Fruit fly (Drosophila melanogaster) whole organism, larva: Measurements from ENCODE around the gene mtDNA-helicase.
A peak's percentile ranks its signal among the peaks of the same experiment; 100 is the strongest.

Source experiments
- noc ChIP-seq: fragments of 200-800 bp; sonication (Bioruptor generic); optimal IDR thresholded peaks from 3 replicates; lab custom pipeline; 2019; ENCODE audit warnings: missing biosample characterization, mild to moderate bottlenecking, missing genetic modification characterization, moderate library complexity

mtDNA-helicase gene

DNA sequence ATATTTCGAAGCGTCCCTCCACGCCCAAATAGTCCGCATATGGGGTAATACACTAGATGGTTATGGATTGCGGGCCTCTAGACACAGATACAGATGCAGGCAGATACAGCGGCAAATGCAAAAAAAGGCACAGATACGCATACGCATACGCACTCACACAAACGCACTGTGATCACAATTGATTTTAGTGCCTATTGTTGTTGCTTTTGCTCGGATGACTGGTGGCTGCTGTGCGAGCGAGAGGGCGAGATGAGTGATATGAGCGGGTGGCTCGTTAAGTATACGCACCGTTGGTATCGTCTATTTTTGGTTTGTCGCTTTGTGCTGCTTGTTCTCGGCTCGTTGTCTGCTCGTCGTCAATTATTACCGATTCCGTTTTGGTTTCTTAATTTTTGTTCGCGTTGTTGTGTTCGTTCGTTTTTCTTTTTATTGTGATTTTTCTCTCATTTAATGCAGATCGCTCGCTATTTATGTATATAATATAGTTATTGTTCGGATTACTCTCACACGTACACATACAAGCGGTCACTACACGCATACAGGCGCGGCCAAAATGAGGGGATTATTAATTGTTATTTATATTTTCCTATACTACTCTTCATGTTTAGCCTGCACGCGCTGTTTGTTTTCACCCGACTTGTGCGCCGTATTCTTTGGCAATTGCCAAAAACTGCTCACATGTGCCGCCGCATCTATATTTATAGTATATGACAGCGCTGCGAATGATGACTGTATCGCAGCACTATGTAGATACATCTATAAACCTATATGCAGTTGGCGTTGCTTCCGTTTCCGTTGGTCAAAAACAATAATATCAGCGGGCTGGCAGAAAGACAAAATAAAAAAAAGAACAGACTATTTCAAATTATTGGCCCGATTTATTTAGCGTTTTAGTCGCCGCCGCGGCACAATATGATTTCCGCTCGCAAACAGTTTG, 14.3 kb upstream of the mtDNA-helicase start:
- TF ChIP-seq noc (tag; lab: Kevin White, UChicago): no peak

DNA sequence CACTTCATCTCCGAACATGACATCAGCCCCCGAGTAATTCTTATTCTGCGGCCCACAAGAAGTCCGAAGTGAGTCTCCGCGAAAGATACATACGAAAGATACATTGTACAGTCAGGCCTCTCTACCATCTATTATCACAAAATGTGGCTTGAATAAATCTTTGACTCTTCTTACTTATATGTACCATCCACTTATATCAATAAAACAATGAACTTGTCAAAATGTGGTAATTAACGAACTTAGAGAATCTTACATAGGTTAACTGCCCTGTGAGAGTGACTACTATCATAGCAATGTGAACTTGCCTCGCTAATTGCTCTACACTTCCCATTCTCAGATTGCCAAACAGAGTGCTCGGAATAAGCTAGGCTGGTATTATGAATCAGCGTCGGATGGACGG, 13.4 kb upstream of the mtDNA-helicase start:
- no peak for TF ChIP-seq noc (tag; lab: Kevin White, UChicago)

DNA sequence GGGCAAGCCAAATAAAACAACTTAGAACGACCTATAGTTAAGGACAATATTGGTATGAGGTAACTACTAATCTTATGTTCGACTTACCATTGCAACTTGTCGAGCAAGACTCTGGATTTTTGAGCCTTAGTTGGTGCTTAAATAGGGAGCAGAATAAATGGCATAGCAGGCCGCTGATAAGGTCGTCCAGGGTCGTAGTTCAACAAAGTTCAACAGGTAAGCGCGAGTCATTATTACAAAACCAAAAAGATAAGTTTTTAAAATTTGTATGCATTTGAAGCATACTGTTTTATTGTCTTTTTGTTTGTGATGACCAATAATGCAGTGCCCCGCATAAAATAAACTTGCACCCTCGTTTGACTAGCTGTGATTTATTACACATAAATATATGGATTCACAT, 9.8 kb upstream of the mtDNA-helicase start, which contains the start of gene Muc30E:
Gene Muc30E, minus strand, starts transcription at position 101 of the 400 bp plus-strand sequence.
- no peak for TF ChIP-seq noc (tag; lab: Kevin White, UChicago)

DNA sequence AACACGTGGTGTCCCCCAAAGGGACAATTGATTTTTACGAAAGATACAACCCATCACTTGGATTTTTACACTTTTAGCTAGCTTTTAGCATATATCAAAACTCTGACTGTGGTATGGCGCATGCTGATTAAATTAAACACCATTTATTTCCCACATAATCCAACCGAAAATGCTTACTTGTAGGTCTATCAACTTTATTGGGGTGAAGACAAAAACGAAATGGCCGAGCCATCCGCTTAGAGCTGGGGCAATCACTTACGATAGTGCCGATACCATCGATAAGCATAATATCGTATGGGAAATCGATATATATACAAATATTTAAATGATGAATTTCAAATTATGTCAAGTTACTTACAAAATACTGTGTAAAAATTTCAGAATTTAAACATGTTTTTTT, 4.0 kb upstream of the mtDNA-helicase start, which contains the start of gene RpS2:
Gene RpS2, minus strand, starts transcription at position 257 of the 400 bp plus-strand sequence.
- peak; percentile 20 for TF ChIP-seq noc (tag; lab: Kevin White, UChicago)

DNA sequence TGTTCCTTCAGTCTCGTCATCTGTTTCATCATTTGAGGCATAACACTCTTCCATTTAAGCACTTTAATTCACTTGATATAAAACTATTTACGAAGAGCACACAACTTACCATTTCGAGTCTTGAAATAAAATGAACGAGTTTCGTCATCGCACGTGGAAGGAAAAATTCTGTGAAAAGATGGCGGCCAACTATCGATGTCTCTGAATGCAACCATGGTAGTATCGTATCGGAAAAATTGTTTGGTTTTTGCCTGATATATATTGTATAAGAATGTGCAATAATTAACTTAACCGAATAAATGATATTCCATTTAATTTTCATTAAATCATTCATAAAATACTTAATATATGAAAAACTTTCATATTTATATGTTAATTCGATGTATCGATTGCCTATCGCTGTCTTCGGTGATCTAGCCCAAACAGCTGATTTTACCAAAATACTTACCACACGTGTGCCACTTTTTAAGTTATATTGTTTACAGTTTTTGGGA, 1.7 kb upstream of the mtDNA-helicase start, which contains the start of gene Bka:
Gene Bka, plus strand, starts transcription at position 417 of the 494 bp plus-strand sequence.
- TF ChIP-seq noc (tag; lab: Kevin White, UChicago): peak; percentile 52

DNA sequence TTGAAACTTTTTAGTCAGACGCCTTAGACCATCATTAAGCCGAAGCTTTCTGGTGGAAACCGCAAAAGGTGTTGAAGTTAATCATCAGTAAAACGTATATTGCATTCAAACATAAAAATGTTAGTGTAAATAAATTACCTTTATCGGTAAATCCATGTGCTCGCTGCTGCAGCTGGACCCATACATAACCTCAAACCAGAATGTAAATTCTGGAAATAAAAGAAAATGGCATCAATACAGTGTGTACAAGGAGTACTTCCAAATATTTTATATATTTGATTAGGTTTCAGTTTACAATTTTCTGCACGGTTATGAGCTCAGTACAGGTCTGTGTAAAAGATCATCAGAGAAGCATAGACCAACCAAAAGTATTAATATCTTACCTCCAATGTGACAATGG, 947 bp upstream of the mtDNA-helicase start:
- TF ChIP-seq noc (tag; lab: Kevin White, UChicago): no peak

DNA sequence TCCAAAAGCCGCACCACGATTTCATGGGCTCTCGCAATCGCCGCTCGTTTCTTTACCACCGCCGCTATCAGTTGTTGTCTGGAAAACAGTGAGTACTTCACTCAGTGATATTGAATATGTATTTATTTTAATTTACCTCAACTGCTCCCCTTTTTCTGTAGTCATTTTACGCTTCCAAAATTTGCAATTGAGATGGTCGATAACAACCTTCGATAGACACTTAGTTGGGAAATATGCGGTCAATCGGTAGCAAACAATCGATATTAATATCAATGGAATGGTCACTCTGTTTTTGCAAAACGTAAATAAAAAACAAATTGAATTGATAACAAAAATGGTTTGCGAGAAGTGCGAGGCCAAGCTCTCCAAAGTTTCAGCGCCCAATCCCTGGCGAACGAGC, 2.7 kb downstream of the mtDNA-helicase start, which contains the start of the genes CG34183 and CG4537:
Gene CG34183, minus strand, starts transcription at position 197 of the 400 bp plus-strand sequence.
Gene CG4537, plus strand, starts transcription at position 310 of the 400 bp plus-strand sequence.
- TF ChIP-seq noc (tag; lab: Kevin White, UChicago): no peak

DNA sequence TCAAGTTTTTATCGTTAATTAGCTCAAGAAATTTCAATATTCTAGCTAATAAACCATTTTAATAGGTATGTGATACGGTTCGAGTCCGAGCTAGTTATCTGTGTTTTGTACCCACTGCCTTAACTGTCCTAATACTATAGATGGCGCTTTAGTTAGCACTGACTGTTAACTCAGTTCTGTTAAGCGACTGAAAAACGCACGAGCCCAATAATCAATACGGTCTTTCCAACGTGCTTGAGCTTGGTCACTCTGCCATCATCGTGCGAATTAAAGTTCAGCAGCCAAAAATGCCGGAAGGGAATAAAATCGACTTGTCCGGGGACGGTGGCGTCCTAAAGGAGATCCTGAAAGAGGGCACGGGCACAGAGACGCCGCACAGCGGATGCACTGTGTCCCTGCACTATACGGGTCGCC, 5.4 kb downstream of the mtDNA-helicase start, which contains the start of gene Fkbp59:
Gene Fkbp59, plus strand, starts transcription at position 150 of the 414 bp plus-strand sequence.
- no peak for TF ChIP-seq noc (tag; lab: Kevin White, UChicago)

DNA sequence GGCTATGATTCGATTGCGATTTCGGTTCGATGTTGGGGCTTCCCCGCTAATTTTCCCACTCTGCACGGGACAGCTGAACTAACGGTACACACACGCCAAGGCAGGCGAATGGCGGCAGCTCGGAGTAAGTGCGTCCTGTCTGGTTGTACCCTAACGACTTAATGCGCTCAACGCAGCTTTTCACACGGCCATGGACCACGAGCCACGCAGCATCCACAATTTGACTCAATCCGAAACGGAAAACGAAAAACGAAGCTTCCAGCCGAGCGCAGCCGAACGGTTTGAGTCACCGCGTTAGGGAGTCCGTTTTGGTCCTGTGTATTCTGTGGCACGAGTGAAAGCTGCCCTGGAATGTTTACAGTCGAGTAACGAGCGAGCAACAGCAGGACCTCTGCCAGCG, 7.2 kb downstream of the mtDNA-helicase start, which contains the start of gene nAChRalpha6:
Gene nAChRalpha6, minus strand, starts transcription at position 165 of the 400 bp plus-strand sequence.
- no peak for TF ChIP-seq noc (tag; lab: Kevin White, UChicago)

DNA sequence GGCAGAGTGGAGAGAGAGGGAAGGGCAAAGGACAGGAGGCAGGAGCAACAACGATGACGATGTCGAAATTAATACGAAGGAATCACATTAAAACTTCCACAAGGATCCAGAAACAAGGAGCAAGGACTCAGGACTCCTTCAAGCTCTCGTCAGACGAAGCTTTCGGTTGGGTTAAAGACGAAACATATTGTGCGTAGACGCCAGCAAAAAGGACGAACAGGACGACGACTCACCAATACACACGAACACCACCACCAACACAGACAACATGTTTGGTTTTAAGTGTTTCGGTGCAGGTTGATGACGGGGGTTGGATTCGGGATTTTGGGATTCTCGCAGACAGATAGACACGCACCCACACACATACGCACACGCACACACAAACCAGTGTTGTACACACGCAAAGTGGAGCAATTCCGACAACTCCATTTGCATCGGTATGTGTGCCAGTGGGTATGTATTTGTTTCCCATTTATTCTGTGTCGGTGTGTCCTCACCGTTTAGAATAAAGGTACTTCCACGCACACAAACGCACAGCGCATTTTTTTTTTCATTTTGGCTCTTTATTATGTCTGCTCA, 10.8 kb downstream of the mtDNA-helicase start:
- no peak for TF ChIP-seq noc (tag; lab: Kevin White, UChicago)

DNA sequence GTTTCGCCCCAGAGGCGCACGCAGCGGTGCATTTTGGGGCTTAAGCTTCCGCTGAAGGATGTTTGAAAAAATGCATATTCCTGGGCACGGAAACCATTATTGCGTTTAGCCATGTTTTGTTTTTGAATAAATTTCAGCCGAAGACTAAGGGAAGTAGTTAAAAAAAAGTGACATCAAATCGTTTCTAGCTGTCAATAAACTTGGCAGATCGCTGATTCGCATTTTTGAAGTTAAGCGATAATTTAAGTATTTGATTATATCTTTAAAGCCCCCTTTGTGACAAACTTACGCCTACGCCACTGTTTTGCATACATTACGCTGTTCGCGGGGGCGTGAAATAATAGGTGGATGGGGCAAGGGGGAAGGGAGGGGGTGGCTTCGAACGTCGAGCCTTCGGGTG, 28.9 kb downstream of the mtDNA-helicase start:
- peak; percentile 16 for TF ChIP-seq noc (tag; lab: Kevin White, UChicago)

DNA sequence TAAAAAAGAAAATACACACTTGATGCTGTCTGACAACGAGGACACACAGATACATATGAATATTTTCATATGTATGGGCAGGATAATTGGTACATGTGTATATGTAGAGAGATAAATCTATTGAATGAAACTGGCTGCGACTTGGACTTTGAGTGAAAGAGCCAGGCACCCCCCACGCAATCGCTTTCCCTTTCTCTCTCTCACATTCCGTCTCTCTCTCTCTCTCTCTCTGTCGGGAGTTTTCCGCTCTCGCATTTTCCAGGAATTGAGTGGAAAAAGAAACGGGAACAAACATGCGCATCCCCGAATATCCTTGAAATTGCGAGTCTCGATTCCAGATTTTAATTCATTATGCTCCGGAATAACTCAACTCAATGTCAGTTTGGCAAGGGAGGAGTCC, 29.8 kb downstream of the mtDNA-helicase start:
- TF ChIP-seq noc (tag; lab: Kevin White, UChicago): no peak

DNA sequence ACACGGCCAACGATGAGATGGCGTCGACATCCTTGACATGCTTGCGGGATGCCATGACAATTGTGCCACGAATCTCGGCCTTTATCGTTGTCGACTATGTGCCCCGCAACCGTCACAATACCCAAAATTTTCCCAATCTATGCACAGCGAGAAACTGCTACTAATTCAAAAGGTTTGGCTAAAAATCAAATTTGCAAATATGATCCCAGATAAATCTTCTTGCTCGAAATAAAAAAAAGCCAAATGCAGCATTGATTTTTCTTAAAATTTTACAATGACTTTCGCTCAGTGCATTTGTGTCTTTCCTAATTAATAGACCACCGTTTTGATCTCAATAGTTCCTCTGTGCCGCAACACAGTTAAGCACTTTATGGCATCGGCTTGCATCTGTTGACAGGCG, 30.3 kb downstream of the mtDNA-helicase start:
- no peak for TF ChIP-seq noc (tag; lab: Kevin White, UChicago)

DNA sequence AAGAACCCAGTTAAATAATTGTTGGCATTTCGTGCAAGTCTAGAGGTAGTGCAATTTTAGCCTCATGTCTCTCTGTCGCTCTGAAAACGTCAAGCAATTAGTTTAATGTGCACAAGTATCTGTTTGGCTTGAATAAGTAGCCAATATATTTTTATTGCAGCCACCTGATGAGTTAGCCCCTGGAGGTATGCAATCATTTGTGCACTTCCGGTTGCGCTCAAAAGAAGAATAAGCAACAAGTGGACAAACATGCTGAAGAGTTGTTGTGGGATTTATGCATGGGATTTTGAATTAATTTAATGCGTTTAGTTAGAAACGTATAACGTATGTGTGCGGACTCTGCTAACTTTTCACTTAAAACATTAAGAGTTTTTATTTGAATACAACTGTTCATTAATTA, 42.5 kb downstream of the mtDNA-helicase start:
- TF ChIP-seq noc (tag; lab: Kevin White, UChicago): no peak
